Worm (Caenorhabditis elegans) whole organism, L4/young adult: ENCODE results near the gene srt-27.

Experiments used
- W03F9.2 ChIP-seq: fragments of 150-350 bp; optimal IDR thresholded peaks from 2 replicates; lab custom pipeline; 2014; ENCODE audit warnings: missing biosample characterization, missing genetic modification characterization
- dao-5 ChIP-seq: sonication (generic microtip); optimal IDR thresholded peaks from 2 replicates; lab custom pipeline; 2016; ENCODE audit warnings: missing genotype, missing genetic modification characterization, moderate library complexity, missing compliant biosample characterization
- him-1 ChIP-seq: sonication (generic microtip); optimal IDR thresholded peaks from 2 replicates; lab custom pipeline; 2016; ENCODE audit warnings: missing genotype, missing genetic modification reagents, missing genetic modification characterization, missing compliant biosample characterization

The srt-27 gene

ce11 chrV:2740228-2740627, 19.6 kb upstream of the srt-27 start, which contains the start of gene srg-61:
Gene srg-61, minus strand, starts transcription at chrV:2740328.
- TF ChIP-seq him-1 (tag; lab: Kevin White, UChicago) (no peak), W03F9.2 (tag; lab: Kevin White, UChicago) (no peak), dao-5 (tag; lab: Kevin White, UChicago) (no peak)

- no peak for TF ChIP-seq W03F9.2 (tag; lab: Kevin White, UChicago)
- TF ChIP-seq him-1 (tag; lab: Kevin White, UChicago), result no peak
- no peak for TF ChIP-seq dao-5 (tag; lab: Kevin White, UChicago)
These were observed 18.9 kb upstream of the srt-27 start for ce11 chrV:2739607-2740006.

- TF ChIP-seq dao-5 (tag; lab: Kevin White, UChicago), result no peak
- no peak for TF ChIP-seq him-1 (tag; lab: Kevin White, UChicago)
- TF ChIP-seq W03F9.2 (tag; lab: Kevin White, UChicago), result no peak
These were observed 17.5 kb upstream of the srt-27 start, which contains the start of gene srg-56 for ce11 chrV:2738174-2738573. Gene srg-56, minus strand, starts transcription at chrV:2738274.

ce11 chrV:2734360-2734759, 13.7 kb upstream of the srt-27 start, which contains the start of gene srg-57:
Gene srg-57, minus strand, starts transcription at chrV:2734460.
- TF ChIP-seq him-1 (tag; lab: Kevin White, UChicago) (no peak), W03F9.2 (tag; lab: Kevin White, UChicago) (no peak), dao-5 (tag; lab: Kevin White, UChicago) (no peak)

- no peak for TF ChIP-seq him-1 (tag; lab: Kevin White, UChicago)
- no peak for TF ChIP-seq dao-5 (tag; lab: Kevin White, UChicago)
- TF ChIP-seq W03F9.2 (tag; lab: Kevin White, UChicago), result no peak
These were observed 10.3 kb upstream of the srt-27 start, which contains the start of gene dod-3 for ce11 chrV:2730784-2731480. Gene dod-3, minus strand, starts transcription at chrV:2731098.

- TF ChIP-seq dao-5 (tag; lab: Kevin White, UChicago) (no peak), him-1 (tag; lab: Kevin White, UChicago) (no peak), W03F9.2 (tag; lab: Kevin White, UChicago) (no peak)
These were observed 7.6 kb upstream of the srt-27 start, which contains the start of gene str-33 for ce11 chrV:2728236-2728635. Gene str-33, plus strand, starts transcription at chrV:2728536.

ce11 chrV:2727101-2727500, 6.4 kb upstream of the srt-27 start, which contains the start of gene str-13:
Gene str-13, minus strand, starts transcription at chrV:2727201.
- TF ChIP-seq him-1 (tag; lab: Kevin White, UChicago), result no peak
- TF ChIP-seq dao-5 (tag; lab: Kevin White, UChicago), result no peak
- TF ChIP-seq W03F9.2 (tag; lab: Kevin White, UChicago), result no peak

- no peak for TF ChIP-seq W03F9.2 (tag; lab: Kevin White, UChicago)
- no peak for TF ChIP-seq dao-5 (tag; lab: Kevin White, UChicago)
These were observed 4.6 kb upstream of the srt-27 start, which contains the start of gene srg-59 for ce11 chrV:2725225-2725624. Gene srg-59, minus strand, starts transcription at chrV:2725325.

- TF ChIP-seq W03F9.2 (tag; lab: Kevin White, UChicago) (no peak), dao-5 (tag; lab: Kevin White, UChicago) (no peak), him-1 (tag; lab: Kevin White, UChicago) (no peak)
These were observed 1.9 kb upstream of the srt-27 start, which contains the start of gene srg-60 for ce11 chrV:2722555-2722954. Gene srg-60, minus strand, starts transcription at chrV:2722655.

ce11 chrV:2718688-2719185, 1.9 kb downstream of the srt-27 start, which contains the start of gene srt-29:
Gene srt-29, minus strand, starts transcription at chrV:2719135.
- TF ChIP-seq him-1 (tag; lab: Kevin White, UChicago), result no peak
- no peak for TF ChIP-seq dao-5 (tag; lab: Kevin White, UChicago)
- TF ChIP-seq W03F9.2 (tag; lab: Kevin White, UChicago), result no peak

- TF ChIP-seq dao-5 (tag; lab: Kevin White, UChicago) (no peak), him-1 (tag; lab: Kevin White, UChicago) (no peak), W03F9.2 (tag; lab: Kevin White, UChicago) (no peak)
These were observed 3.7 kb downstream of the srt-27 start for ce11 chrV:2716933-2717332.

- TF ChIP-seq him-1 (tag; lab: Kevin White, UChicago) (no peak), dao-5 (tag; lab: Kevin White, UChicago) (no peak), W03F9.2 (tag; lab: Kevin White, UChicago) (no peak)
These were observed 7.1 kb downstream of the srt-27 start, which contains the start of gene srt-28 for ce11 chrV:2713532-2713931. Gene srt-28, minus strand, starts transcription at chrV:2713632.

ce11 chrV:2711429-2711828, 9.2 kb downstream of the srt-27 start, which contains the start of gene C24B9.3:
Gene C24B9.3, minus strand, starts transcription at chrV:2711599.
- TF ChIP-seq W03F9.2 (tag; lab: Kevin White, UChicago) (no peak), dao-5 (tag; lab: Kevin White, UChicago) (no peak), him-1 (tag; lab: Kevin White, UChicago) (no peak)
